Fruit fly (Drosophila melanogaster): ENCODE measurements around the gene COX7AL2.

dm6 chr2L:2201107-2201561 is 3.4 kb upstream of the COX7AL2 start:
- TF ChIP-seq CG15710 (tag; optimal IDR thresholded peaks at IDR 0.05), result peak; percentile 88
- TF ChIP-seq CG13204 (GFP tag; optimal IDR thresholded peaks at IDR 0.05), result peak; percentile 11
- TF ChIP-seq CG9948 (tag; optimal IDR thresholded peaks at IDR 0.05), result peak; percentile 93
- TF ChIP-seq Snoo (tag; optimal IDR thresholded peaks at IDR 0.05), result peak; percentile 75
- peak; percentile 93 for TF ChIP-seq CG4496 (GFP tag; IDR thresholded peaks at IDR 0.05)
- TF ChIP-seq gl (tag; optimal IDR thresholded peaks at IDR 0.05), result peak; percentile 62
- TF ChIP-seq CG34367 (tag; optimal IDR thresholded peaks at IDR 0.05), result peak; percentile 82
- TF ChIP-seq D1 (tag; optimal IDR thresholded peaks at IDR 0.05), result peak; percentile 77
- TF ChIP-seq fd96Ca (GFP tag; IDR thresholded peaks at IDR 0.05), result peak; percentile 89
- peak; percentile 98 for TF ChIP-seq CG14655 (GFP tag; optimal IDR thresholded peaks at IDR 0.05)
- peak; percentile 90 for TF ChIP-seq CG32121 (GFP tag; IDR thresholded peaks at IDR 0.05)

All from whole organism, pupa.